Fruit fly (Drosophila melanogaster) whole organism, pupa: Measurements from ENCODE around the gene Oatp30B.

Source experiments
- CG9948 ChIP-seq: fragments of 200-800 bp; sonication (Bioruptor generic); optimal IDR thresholded peaks from 2 replicates; lab custom pipeline; 2018; ENCODE audit warnings: missing biosample characterization, mild to moderate bottlenecking, missing genetic modification characterization, moderate library complexity
- fd96Ca ChIP-seq: fragments of 200-800 bp; sonication (Bioruptor generic); IDR thresholded peaks from 3 replicates; pipeline ENCODE4 v1.3.6; 2022; ENCODE audit warnings: missing biosample characterization, missing genetic modification characterization

DNA sequence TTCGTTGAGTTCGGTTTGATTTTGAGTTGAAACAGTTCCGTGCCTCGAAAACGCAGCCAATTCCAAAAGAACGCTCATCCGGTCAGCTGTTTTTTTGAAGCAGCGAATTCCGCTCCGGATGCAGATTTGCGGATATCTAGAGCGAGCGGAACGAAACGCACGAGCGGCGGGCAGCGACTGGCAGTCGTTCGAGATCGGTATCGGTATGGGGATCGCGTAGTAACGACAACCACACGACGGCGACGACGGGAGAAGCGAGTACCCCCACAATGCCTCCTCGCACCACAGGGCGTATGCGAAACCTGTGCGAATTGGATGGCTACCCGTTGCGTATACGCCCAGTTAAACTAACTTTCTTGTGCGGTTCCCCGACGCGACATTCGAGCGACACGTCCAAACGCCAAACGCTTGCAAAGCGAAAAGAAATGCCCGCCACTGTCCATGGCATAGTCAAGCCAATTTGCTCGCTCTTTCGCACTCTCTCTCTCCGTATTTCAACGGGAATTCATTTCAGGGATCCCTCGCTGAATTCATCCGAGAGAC lies 39.1 kb downstream of the Oatp30B start:
- TF ChIP-seq CG9948 (tag; lab: Kevin White, UChicago) (no peak), fd96Ca (GFP tag; lab: Robert Waterston, UW) (peak; percentile 63; the same call in 1 of the 3 replicates)
